Worm (Caenorhabditis elegans) whole organism, L3 larva: Measurements from ENCODE around the gene W02B12.11.

Experiments used
- ama-1 ChIP-seq: fragments of 150-350 bp; optimal IDR thresholded peaks from 2 replicates; lab custom pipeline; 2018
- egl-27 ChIP-seq: sonication (generic microtip); optimal IDR thresholded peaks from 4 replicates; lab custom pipeline; 2017; ENCODE audit warnings: missing biosample characterization, missing genetic modification reagents, missing genetic modification characterization
- elt-2 ChIP-seq: sonication (generic microtip); optimal IDR thresholded peaks from 2 replicates; lab custom pipeline; 2016; ENCODE audit warnings: missing genetic modification reagents, mild to moderate bottlenecking, missing genetic modification characterization, missing compliant biosample characterization
- jun-1 ChIP-seq: fragments of 150-350 bp; optimal IDR thresholded peaks from 2 replicates; lab custom pipeline; 2014; ENCODE audit warnings: missing biosample characterization, missing genetic modification reagents, missing genetic modification characterization
- lin-39 ChIP-seq: fragments of 150-350 bp; optimal IDR thresholded peaks from 2 replicates; lab custom pipeline; 2018; ENCODE audit warnings: missing biosample characterization, missing genetic modification reagents, missing genetic modification characterization
- nhr-67 ChIP-seq: fragments of 150-350 bp; optimal IDR thresholded peaks from 2 replicates; lab custom pipeline; 2014; ENCODE audit warnings: missing biosample characterization, missing genetic modification characterization
- skn-1 ChIP-seq: fragments of 150-350 bp; optimal IDR thresholded peaks from 2 replicates; lab custom pipeline; 2014; ENCODE audit warnings: missing biosample characterization, missing genetic modification characterization
- unc-39 ChIP-seq: sonication (generic microtip); optimal IDR thresholded peaks from 4 replicates; lab custom pipeline; 2017; ENCODE audit warnings: missing biosample characterization, missing genetic modification characterization
- ztf-11 ChIP-seq: fragments of 150-350 bp; optimal IDR thresholded peaks from 2 replicates; lab custom pipeline; 2014; ENCODE audit warnings: missing biosample characterization, missing genetic modification characterization
- ztf-4 ChIP-seq: fragments of 150-350 bp; optimal IDR thresholded peaks from 2 replicates; lab custom pipeline; 2014; ENCODE audit warnings: missing biosample characterization, missing genetic modification characterization

DNA sequence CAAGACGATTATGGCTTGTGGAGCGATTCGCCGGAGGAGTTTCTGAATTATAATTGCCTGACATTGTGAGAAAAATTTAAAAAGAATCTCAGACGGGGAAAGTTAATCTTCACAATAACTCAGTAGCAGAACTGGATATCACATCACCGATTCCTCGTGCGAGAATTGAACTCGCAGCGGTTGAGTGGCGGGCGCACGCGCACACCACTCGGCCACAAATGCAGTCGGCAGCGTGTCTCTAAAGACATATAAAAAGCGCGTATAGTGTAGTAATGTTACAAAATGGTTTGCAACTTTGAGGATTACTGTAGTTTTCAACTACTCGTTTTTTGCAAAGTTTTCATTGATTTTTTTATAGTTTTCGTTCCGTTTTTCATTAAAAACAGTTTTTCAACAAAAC is 10.9 kb downstream of the W02B12.11 start:
- TF ChIP-seq jun-1 (tag; lab: Kevin White, UChicago) (peak; percentile 9), egl-27 (no peak), ztf-11 (no peak), ama-1 (no peak), unc-39 (tag; lab: Kevin White, UChicago) (no peak), lin-39 (tag; lab: Kevin White, UChicago) (peak; percentile 81), skn-1 (tag; lab: Kevin White, UChicago) (peak; percentile 48), ztf-4 (no peak), elt-2 (tag; lab: Kevin White, UChicago) (peak; percentile 54), nhr-67 (tag; lab: Kevin White, UChicago) (no peak)
